Worm (Caenorhabditis elegans): ENCODE data around the gene fbxl-5.

fbxl-5 gene

ce11 chrV:7723967-7724544 lies 18.7 kb upstream of the fbxl-5 start, which contains the start of the genes ZK105.6 and ZK105.8:
ZK105.6 (minus strand) TSS chrV:7724067.
ZK105.8 (plus strand) TSS chrV:7724494.
- TF ChIP-seq lin-13 (GFP tag; optimal IDR thresholded peaks at IDR 0.05), result no peak
- TF ChIP-seq ama-1 (optimal IDR thresholded peaks at IDR 0.05), result no peak
- no peak for TF ChIP-seq egl-27 (tag; optimal IDR thresholded peaks at IDR 0.05)
- no peak for TF ChIP-seq lin-39 (tag; optimal IDR thresholded peaks at IDR 0.05)
- TF ChIP-seq fkh-10 (GFP tag; optimal IDR thresholded peaks at IDR 0.05), result no peak
- TF ChIP-seq elt-2 (tag; optimal IDR thresholded peaks at IDR 0.05), result no peak
- no peak for TF ChIP-seq snpc-4 (tag; optimal IDR thresholded peaks at IDR 0.05)

ce11 chrV:7726202-7726601 lies 16.5 kb upstream of the fbxl-5 start:
- TF ChIP-seq fkh-4 (tag; optimal IDR thresholded peaks at IDR 0.05; ENCODE audit: borderline replicate concordance) (no peak), alr-1 (tag; optimal IDR thresholded peaks at IDR 0.05; ENCODE audit: borderline replicate concordance) (no peak), ets-5 (GFP tag; IDR thresholded peaks at IDR 0.05) (no peak), nhr-20 (tag; optimal IDR thresholded peaks at IDR 0.05) (no peak), nhr-85 (tag) (no peak), blmp-1 (tag; optimal IDR thresholded peaks at IDR 0.05) (no peak)

ce11 chrV:7726927-7727326 lies 15.8 kb upstream of the fbxl-5 start:
- TF ChIP-seq dsc-1 (tag; optimal IDR thresholded peaks at IDR 0.05), result peak; percentile 15
- peak; percentile 13 for TF ChIP-seq tbx-2 (tag; optimal IDR thresholded peaks at IDR 0.05)
- peak; percentile 64 for TF ChIP-seq nhr-71 (tag; optimal IDR thresholded peaks at IDR 0.05)
- peak; percentile 55 for TF ChIP-seq unc-86 (tag; optimal IDR thresholded peaks at IDR 0.05)
- no peak for TF ChIP-seq mdl-1 (tag; optimal IDR thresholded peaks at IDR 0.05)
- TF ChIP-seq lin-14 (GFP tag; optimal IDR thresholded peaks at IDR 0.05), result peak; percentile 75
- TF ChIP-seq fkh-8 (tag; optimal IDR thresholded peaks at IDR 0.05), result peak; percentile 71
- TF ChIP-seq egl-13 (tag; optimal IDR thresholded peaks at IDR 0.05), result peak; percentile 37
- TF ChIP-seq nhr-47 (tag; optimal IDR thresholded peaks at IDR 0.05), result peak; percentile 30
- TF ChIP-seq nhr-85 (tag), result no peak

ce11 chrV:7728003-7728678 lies 14.6 kb upstream of the fbxl-5 start:
- TF ChIP-seq unc-86 (tag; optimal IDR thresholded peaks at IDR 0.05), result peak; percentile 90
- no peak for TF ChIP-seq aha-1 (tag; optimal IDR thresholded peaks at IDR 0.05)
- TF ChIP-seq vab-15 (tag; optimal IDR thresholded peaks at IDR 0.05), result no peak
- TF ChIP-seq tlp-1 (tag; optimal IDR thresholded peaks at IDR 0.05), result no peak
- peak; percentile 40 for TF ChIP-seq skn-1 (tag; optimal IDR thresholded peaks at IDR 0.05)
- peak; percentile 45 for TF ChIP-seq elt-2 (tag; optimal IDR thresholded peaks at IDR 0.05)
- TF ChIP-seq hlh-4 (tag; optimal IDR thresholded peaks at IDR 0.05), result peak; percentile 19
- TF ChIP-seq nhr-77 (tag; optimal IDR thresholded peaks at IDR 0.05), result peak; percentile 85
- TF ChIP-seq isw-1 (GFP tag; IDR thresholded peaks at IDR 0.05), result peak; percentile 72
- TF ChIP-seq ceh-8 (GFP tag; optimal IDR thresholded peaks at IDR 0.05), result peak; percentile 74
- TF ChIP-seq irx-1 (tag; optimal IDR thresholded peaks at IDR 0.05), result peak; percentile 74
- peak; percentile 26 for TF ChIP-seq C16A3.4 (tag; optimal IDR thresholded peaks at IDR 0.05)
- no peak for TF ChIP-seq sptf-1 (tag; optimal IDR thresholded peaks at IDR 0.05)
- TF ChIP-seq ztf-11 (tag; optimal IDR thresholded peaks at IDR 0.05), result peak in 1 of 2 experiments; percentile 64
- TF ChIP-seq nhr-76 (tag; optimal IDR thresholded peaks at IDR 0.05), result no peak
- peak; percentile 29 to 81 (median 41) for TF ChIP-seq ceh-82 (tag; optimal IDR thresholded peaks at IDR 0.05)
- TF ChIP-seq lsy-2 (tag; optimal IDR thresholded peaks at IDR 0.05), result peak; percentile 64 to 78
- peak; percentile 3 for TF ChIP-seq fkh-4 (tag; optimal IDR thresholded peaks at IDR 0.05; ENCODE audit: borderline replicate concordance)
- TF ChIP-seq nhr-12 (tag; optimal IDR thresholded peaks at IDR 0.05), result no peak
- no peak for TF ChIP-seq ama-1 (optimal IDR thresholded peaks at IDR 0.05)
- no peak for TF ChIP-seq lir-3 (tag; optimal IDR thresholded peaks at IDR 0.05; ENCODE audit: poor library complexity)
- no peak for TF ChIP-seq pag-3 (tag; optimal IDR thresholded peaks at IDR 0.05; ENCODE audit: borderline replicate concordance, insufficient read depth)
- peak; percentile 98 for TF ChIP-seq lin-14 (GFP tag; optimal IDR thresholded peaks at IDR 0.05)
- TF ChIP-seq ztf-4 (tag; optimal IDR thresholded peaks at IDR 0.05), result peak; percentile 36
- no peak for TF ChIP-seq nhr-85 (tag)
- peak; percentile 81 for TF ChIP-seq ceh-88 (GFP tag; IDR thresholded peaks at IDR 0.05)
- TF ChIP-seq F16B12.6 (tag; optimal IDR thresholded peaks at IDR 0.05), result no peak
- no peak for TF ChIP-seq C34B4.2 (tag; optimal IDR thresholded peaks at IDR 0.05)
- TF ChIP-seq mep-1 (tag; optimal IDR thresholded peaks at IDR 0.05), result peak; percentile 70
- TF ChIP-seq jun-1 (tag; optimal IDR thresholded peaks at IDR 0.05), result peak; percentile 82

Measured in whole organism, L1 larva.